Worm (Caenorhabditis elegans): Measurements from ENCODE around the gene egl-43.

egl-43 gene

ce11 chrII:9951846-9952245, 3.1 kb upstream of the egl-43 start:
- TF ChIP-seq nhr-179 (tag; optimal IDR thresholded peaks at IDR 0.05) (no peak), F37B4.10 (GFP tag; IDR thresholded peaks at IDR 0.05) (no peak), nhr-27 (tag; optimal IDR thresholded peaks at IDR 0.05) (no peak), ztf-3 (GFP tag; optimal IDR thresholded peaks at IDR 0.05) (no peak), ceh-40 (GFP tag; IDR thresholded peaks at IDR 0.05) (no peak), zim-3 (tag; optimal IDR thresholded peaks at IDR 0.05) (no peak), lin-54 (GFP tag; optimal IDR thresholded peaks at IDR 0.05) (no peak), cebp-2 (GFP tag; IDR thresholded peaks at IDR 0.05) (no peak), ceh-100 (GFP tag; IDR thresholded peaks at IDR 0.05) (no peak), aptf-3 (GFP tag; IDR thresholded peaks at IDR 0.05) (no peak), F39B2.1 (GFP tag; IDR thresholded peaks at IDR 0.05) (no peak), ccch-3 (GFP tag; optimal IDR thresholded peaks at IDR 0.05) (no peak), madf-3 (GFP tag; IDR thresholded peaks at IDR 0.05) (no peak), hmg-1.2 (GFP tag; IDR thresholded peaks at IDR 0.05) (no peak), akir-1 (GFP tag; optimal IDR thresholded peaks at IDR 0.05) (no peak), attf-6 (GFP tag; IDR thresholded peaks at IDR 0.05) (no peak), aptf-2 (GFP tag; conservative IDR thresholded peaks at IDR 0.05) (no peak), nfya-2 (GFP tag; IDR thresholded peaks at IDR 0.05) (no peak), ets-4 (GFP tag; optimal IDR thresholded peaks at IDR 0.05) (no peak), ceh-91 (GFP tag; IDR thresholded peaks at IDR 0.05) (no peak)

DNA sequence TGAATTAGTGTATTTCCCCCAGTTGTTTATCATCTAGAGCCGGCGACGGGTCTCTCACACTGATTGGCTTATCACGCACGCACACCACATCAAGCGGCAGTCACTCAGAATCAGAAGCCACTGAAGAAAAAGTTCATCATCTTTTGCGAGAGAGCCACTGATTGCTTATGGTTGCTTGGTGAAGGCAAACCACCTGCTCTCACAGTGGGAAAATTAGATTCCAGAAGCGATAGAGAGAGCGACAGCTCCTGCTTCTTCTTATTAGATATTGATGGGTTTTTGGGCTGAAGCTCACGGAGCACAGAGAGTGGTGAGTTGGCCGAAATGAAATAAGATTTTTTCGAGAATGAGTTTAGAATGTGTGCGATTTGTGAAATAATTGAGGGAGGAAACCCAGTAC, 1.1 kb downstream of the egl-43 start:
- TF ChIP-seq nhr-80 (tag; optimal IDR thresholded peaks at IDR 0.05) (no peak), snpc-1.1 (tag; optimal IDR thresholded peaks at IDR 0.05; ENCODE audit: insufficient read depth) (no peak), ets-4 (GFP tag; optimal IDR thresholded peaks at IDR 0.05) (no peak), attf-5 (GFP tag; optimal IDR thresholded peaks at IDR 0.05) (no peak), B0019.2 (GFP tag; conservative IDR thresholded peaks at IDR 0.05) (no peak), nhr-179 (tag; optimal IDR thresholded peaks at IDR 0.05) (no peak), F23B12.7 (tag; optimal IDR thresholded peaks at IDR 0.05; ENCODE audit: insufficient read depth) (no peak), atf-7 (tag; optimal IDR thresholded peaks at IDR 0.05) (no peak), rec-8 (tag; optimal IDR thresholded peaks at IDR 0.05) (no peak), hrde-1 (tag; optimal IDR thresholded peaks at IDR 0.05; ENCODE audit: borderline replicate concordance) (no peak), ztf-26 (tag; optimal IDR thresholded peaks at IDR 0.05) (no peak), ZK185.1 (tag; optimal IDR thresholded peaks at IDR 0.05; ENCODE audit: poor library complexity, severe bottlenecking) (no peak), F37B4.10 (GFP tag; IDR thresholded peaks at IDR 0.05) (no peak), aptf-3 (GFP tag; IDR thresholded peaks at IDR 0.05) (no peak), hmg-20 (GFP tag; IDR thresholded peaks at IDR 0.05) (no peak), somi-1 (GFP tag; optimal IDR thresholded peaks at IDR 0.05) (no peak), T07F8.4 (tag; optimal IDR thresholded peaks at IDR 0.05) (no peak)

DNA sequence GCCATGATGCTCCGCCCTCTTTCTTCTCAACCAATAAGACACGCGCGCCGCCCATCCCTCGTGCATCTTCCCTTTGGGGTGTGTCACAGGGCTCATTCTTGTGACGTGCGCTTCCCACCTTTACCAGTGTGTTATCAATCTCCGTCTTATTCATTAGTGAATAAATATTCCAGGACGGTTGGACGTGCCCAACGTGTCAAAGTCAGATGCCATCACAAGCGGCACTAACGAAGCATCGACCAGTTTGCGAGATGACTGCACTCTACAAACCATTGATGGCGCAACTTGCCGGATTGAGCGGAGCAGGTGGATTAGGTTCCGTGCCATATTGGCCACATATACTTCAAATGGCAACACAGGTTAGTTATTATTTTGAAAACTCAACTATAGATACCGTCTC, 5.1 kb downstream of the egl-43 start:
- TF ChIP-seq zfh-2 (GFP tag; conservative IDR thresholded peaks at IDR 0.05): 0 out of 2 replicates have a peak, but pooled peaks have one; percentile 20
- no peak for TF ChIP-seq snpc-1.1 (tag; optimal IDR thresholded peaks at IDR 0.05; ENCODE audit: insufficient read depth)

ce11 chrII:9963808-9964207, 8.8 kb downstream of the egl-43 start:
- TF ChIP-seq dox-1 (GFP tag; IDR thresholded peaks at IDR 0.05) (0 out of 2 replicates have a peak, but pooled peaks have one; percentile 2), lir-1 (GFP tag; conservative IDR thresholded peaks at IDR 0.05) (no peak), nhr-80 (tag; optimal IDR thresholded peaks at IDR 0.05) (peak; percentile 65)
